Fruit fly (Drosophila melanogaster): ENCODE results near the gene CG44008.
A peak's percentile ranks its signal among the peaks of the same experiment; 100 is the strongest.

The CG44008 gene

dm6 chr2L:11842291-11843187 is at the start of gene CG44008, which contains the start of the genes CG14933, CG46426 and CG42486:
Gene CG44008, minus strand, starts transcription at chr2L:11842445.
Gene CG14933, plus strand, starts transcription at chr2L:11842828.
Gene CG46426, plus strand, starts transcription at chr2L:11842828.
Gene CG42486, plus strand, starts transcription at chr2L:11843137.
- TF ChIP-seq noc (tag; optimal IDR thresholded peaks at IDR 0.05) = peak; percentile 19

DNA sequence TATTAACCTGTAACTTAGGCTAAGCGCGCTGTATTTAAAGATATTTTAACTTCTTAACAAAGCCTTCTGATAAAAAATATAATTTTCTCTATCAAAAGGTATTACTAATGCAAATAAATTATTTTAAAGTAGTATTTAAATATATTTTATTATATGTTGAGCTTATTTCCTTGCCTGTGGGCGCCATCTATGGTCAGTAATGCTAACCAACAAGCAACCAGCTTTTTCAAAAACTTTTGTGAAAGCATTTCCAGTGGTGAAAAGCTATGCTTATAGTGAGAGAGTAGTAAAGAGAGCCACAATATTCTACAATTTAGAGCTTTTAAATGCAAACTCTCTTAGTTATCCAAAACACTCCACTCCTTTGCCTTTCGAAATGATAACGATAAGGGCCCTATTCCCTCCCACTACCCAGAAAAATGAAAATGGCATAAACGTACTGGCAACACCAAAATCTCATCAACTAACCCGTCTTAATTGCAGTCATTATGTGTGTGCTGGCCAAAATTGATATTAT is 36.6 kb upstream of the CG44008 start:
- no peak for TF ChIP-seq noc (tag; optimal IDR thresholded peaks at IDR 0.05)

DNA sequence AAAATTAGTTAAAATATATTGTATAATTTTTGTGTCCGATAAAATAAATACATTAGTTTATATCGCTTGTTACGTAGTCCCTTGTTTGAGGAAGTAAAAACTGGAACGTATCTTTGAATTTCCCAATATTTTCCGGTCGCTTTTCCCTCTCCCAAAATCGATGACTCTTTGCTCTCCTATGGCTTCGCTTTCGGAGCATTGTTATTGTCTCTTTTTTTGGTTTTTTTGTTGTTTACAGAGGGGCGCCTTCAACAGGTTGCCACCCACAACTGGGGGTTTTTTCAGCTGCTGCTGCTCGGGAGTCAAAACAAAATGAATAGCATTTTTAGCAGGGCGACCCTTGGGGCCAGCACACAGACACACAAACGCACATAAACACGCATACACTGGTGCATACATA is 32.6 kb upstream of the CG44008 start:
- TF ChIP-seq noc (tag; optimal IDR thresholded peaks at IDR 0.05) = no peak

- TF ChIP-seq noc (tag; optimal IDR thresholded peaks at IDR 0.05) = no peak
Measured at dm6 chr2L:11874232-11874765, 32.1 kb upstream of the CG44008 start.

dm6 chr2L:11870867-11871452 is 28.7 kb upstream of the CG44008 start:
- TF ChIP-seq noc (tag; optimal IDR thresholded peaks at IDR 0.05) = no peak

dm6 chr2L:11853130-11853529 is 10.9 kb upstream of the CG44008 start, which contains the start of gene CG42751:
Gene CG42751, plus strand, starts transcription at chr2L:11853430.
- no peak for TF ChIP-seq noc (tag; optimal IDR thresholded peaks at IDR 0.05)

DNA sequence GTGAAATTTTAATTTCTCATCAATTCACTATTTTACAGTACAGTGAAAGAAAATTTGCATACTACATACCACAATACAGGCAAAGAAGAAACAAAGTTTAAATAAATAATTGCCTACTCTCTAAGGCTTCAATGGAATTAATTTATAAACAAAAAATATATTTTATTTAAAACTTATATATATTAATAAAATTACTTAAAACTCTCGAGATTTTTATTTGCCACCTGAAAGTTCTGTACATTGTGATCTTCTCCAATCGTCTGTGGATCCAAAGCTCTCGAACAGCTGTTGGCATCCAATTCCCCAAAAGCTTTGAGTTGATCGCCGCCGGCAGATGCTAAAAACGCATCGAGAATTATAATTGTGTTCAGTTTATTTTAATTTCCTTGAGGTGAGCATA is 7.4 kb upstream of the CG44008 start, which contains the start of gene Mal-B2:
Mal-B2 (plus strand) TSS at position 301 of the 400 bp plus-strand sequence.
- no peak for TF ChIP-seq noc (tag; optimal IDR thresholded peaks at IDR 0.05)

- TF ChIP-seq noc (tag; optimal IDR thresholded peaks at IDR 0.05) = no peak
Measured at dm6 chr2L:11846926-11847325, 4.7 kb upstream of the CG44008 start, which contains the start of gene Mal-B1. Gene Mal-B1, plus strand, starts transcription at chr2L:11847226.

- TF ChIP-seq noc (tag; optimal IDR thresholded peaks at IDR 0.05) = no peak
Measured at dm6 chr2L:11845159-11845788, 3.0 kb upstream of the CG44008 start.

- TF ChIP-seq noc (tag; optimal IDR thresholded peaks at IDR 0.05) = peak; percentile 41
Measured at dm6 chr2L:11844278-11844677, 2.0 kb upstream of the CG44008 start.

- peak; percentile 66 for TF ChIP-seq noc (tag; optimal IDR thresholded peaks at IDR 0.05)
Measured at dm6 chr2L:11841538-11841937, 707 bp downstream of the CG44008 start.

DNA sequence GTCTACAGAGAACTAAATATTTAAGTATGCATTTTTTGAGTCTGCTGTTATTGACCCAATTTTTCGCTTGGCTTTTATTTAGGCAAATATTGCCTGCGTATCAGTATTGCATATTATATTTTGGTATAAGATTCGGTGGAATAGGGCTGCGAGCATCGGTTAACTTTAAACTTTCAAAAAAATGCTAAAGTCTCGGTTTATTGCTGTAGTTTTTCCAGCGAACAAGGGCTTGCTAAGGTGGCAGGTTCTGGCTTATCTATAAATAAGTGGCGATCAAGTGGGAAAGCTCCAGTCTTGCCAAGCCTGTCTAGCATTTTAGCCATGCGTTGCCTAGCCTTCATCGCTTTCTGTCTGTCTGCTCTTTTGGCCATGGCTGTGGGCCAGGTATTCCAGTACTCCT is 1.9 kb downstream of the CG44008 start, which contains the start of gene CG31704:
CG31704 (plus strand) TSS at position 301 of the 400 bp plus-strand sequence.
- TF ChIP-seq noc (tag; optimal IDR thresholded peaks at IDR 0.05) = no peak

DNA sequence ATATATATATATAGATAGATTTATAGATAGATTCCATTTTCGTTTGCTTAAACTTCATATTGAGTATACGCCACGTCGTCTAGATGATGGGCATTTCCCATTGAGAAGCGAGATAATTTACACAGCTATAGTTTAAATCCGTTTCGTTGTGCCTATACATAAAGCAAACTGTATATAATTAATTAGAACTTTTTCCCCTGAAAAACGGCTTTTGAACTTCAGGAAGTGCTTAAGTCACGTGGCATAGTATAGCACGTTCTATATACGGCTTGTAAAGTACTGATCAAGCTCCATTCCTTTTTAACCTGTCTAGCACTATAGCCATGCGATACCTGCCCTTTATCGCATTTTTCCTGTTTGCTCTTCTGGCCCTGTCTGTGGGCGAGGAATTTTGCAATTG is 2.6 kb downstream of the CG44008 start, which contains the start of gene Sfp33A3:
Sfp33A3 (plus strand) TSS at position 301 of the 400 bp plus-strand sequence.
- no peak for TF ChIP-seq noc (tag; optimal IDR thresholded peaks at IDR 0.05)

DNA sequence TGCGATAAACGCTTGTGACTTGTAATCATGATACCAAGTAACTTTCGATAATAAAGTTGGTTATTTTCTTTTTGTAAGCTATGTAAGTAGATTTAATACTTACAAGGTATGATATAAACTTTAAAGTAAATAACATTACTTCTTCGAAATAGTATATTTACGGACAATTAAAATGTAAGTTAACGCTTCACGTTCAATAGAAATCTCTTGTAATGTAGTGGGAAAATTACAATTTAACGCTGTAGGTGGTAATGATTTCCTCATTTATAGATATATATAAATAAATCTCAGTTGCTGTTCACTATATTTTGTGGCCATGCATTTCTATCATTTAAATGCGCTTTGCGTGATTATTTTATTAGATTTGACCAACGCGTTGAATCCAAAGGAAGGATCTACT is 4.8 kb downstream of the CG44008 start, which contains the start of gene Sfp33A2:
Sfp33A2 (plus strand) TSS at position 301 of the 400 bp plus-strand sequence.
- no peak for TF ChIP-seq noc (tag; optimal IDR thresholded peaks at IDR 0.05)

dm6 chr2L:11836943-11837342 is 5.3 kb downstream of the CG44008 start, which contains the start of gene Sfp33A4:
Gene Sfp33A4, plus strand, starts transcription at chr2L:11837243.
- no peak for TF ChIP-seq noc (tag; optimal IDR thresholded peaks at IDR 0.05)
